Worm (Caenorhabditis elegans): ENCODE results near the gene cyn-1.
A peak's percentile ranks its signal among the peaks of the same experiment; 100 is the strongest.

cyn-1 gene

DNA sequence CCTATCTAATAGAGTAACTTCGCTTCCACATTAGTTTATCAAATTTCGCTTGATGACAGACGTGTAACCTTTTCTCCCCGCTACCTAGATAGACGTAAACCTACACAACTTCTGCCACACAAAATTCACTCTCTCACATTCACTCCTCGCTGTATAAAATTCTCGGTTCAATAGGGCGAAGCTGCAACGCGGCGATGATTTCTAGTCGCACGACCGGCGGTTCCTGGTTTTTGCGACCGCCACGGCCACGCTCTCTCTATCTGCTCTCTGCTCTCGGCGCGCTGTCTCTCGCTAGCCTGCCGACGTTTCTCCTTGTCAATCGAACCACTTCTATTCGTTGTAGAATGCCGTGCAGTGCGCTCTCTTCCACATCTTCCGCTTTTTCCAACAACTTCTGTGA, 4.9 kb upstream of the cyn-1 start (continued):
- TF ChIP-seq pbrm-1 (GFP tag; IDR thresholded peaks at IDR 0.05) (peak; percentile 68; the same call in 1 of the 2 replicates), lag-1 (GFP tag; IDR thresholded peaks at IDR 0.05) (no peak), madf-10 (tag; optimal IDR thresholded peaks at IDR 0.05) (peak; percentile 98), C06A6.2 (GFP tag; conservative IDR thresholded peaks at IDR 0.05) (peak; percentile 59; the same call in 1 of the 2 replicates), tbp1 (GFP tag; optimal IDR thresholded peaks at IDR 0.05) (peak; percentile 58), lin-35 (GFP tag; optimal IDR thresholded peaks at IDR 0.05) (peak in 1 of 3 experiments; percentile 69), snpc-4 (GFP tag; optimal IDR thresholded peaks at IDR 0.05) (no peak), snpc-4 (tag; optimal IDR thresholded peaks at IDR 0.05) (peak; percentile 27 to 70 (median 58)), B0035.1 (tag; optimal IDR thresholded peaks at IDR 0.05) (peak; percentile 39), ztf-28 (GFP tag; IDR thresholded peaks at IDR 0.05) (0 out of 2 replicates have a peak, but pooled peaks have one; percentile 27), Y53G8AR.9 (GFP tag; conservative IDR thresholded peaks at IDR 0.05) (peak; percentile 55), cebp-1 (GFP tag; IDR thresholded peaks at IDR 0.05) (no peak), cebp-1 (tag; optimal IDR thresholded peaks at IDR 0.05) (peak; percentile 83), lin-26 (GFP tag; IDR thresholded peaks at IDR 0.05) (peak; percentile 74), tlf-1 (GFP tag; optimal IDR thresholded peaks at IDR 0.05) (no peak), efl-1 (GFP tag; optimal IDR thresholded peaks at IDR 0.05) (peak; percentile 44), lin-54 (GFP tag; optimal IDR thresholded peaks at IDR 0.05) (peak; percentile 77), ekl-4 (GFP tag; IDR thresholded peaks at IDR 0.05) (peak; percentile 85), ztf-18 (tag; optimal IDR thresholded peaks at IDR 0.05) (peak; percentile 86), hmg-20 (GFP tag; IDR thresholded peaks at IDR 0.05) (peak; percentile 52; the same call in 1 of the 2 replicates), let-607 (tag; optimal IDR thresholded peaks at IDR 0.05) (peak; percentile 75 to 87), dox-1 (GFP tag; IDR thresholded peaks at IDR 0.05) (peak; percentile 90), Y56A3A.18 (GFP tag; IDR thresholded peaks at IDR 0.05) (no peak), nhr-27 (tag; optimal IDR thresholded peaks at IDR 0.05) (no peak), ztf-22 (GFP tag; optimal IDR thresholded peaks at IDR 0.05) (peak; percentile 36), nhr-90 (tag; optimal IDR thresholded peaks at IDR 0.05) (peak; percentile 80), fkh-3 (tag; optimal IDR thresholded peaks at IDR 0.05) (no peak), gei-17 (GFP tag; optimal IDR thresholded peaks at IDR 0.05) (no peak), chd-7 (tag; optimal IDR thresholded peaks at IDR 0.05) (peak; percentile 23), zfh-2 (GFP tag; conservative IDR thresholded peaks at IDR 0.05) (peak; percentile 99), egrh-3 (GFP tag; IDR thresholded peaks at IDR 0.05) (peak; percentile 89), bed-2 (GFP tag; IDR thresholded peaks at IDR 0.05) (0 out of 2 replicates have a peak, but pooled peaks have one; percentile 17), nhr-179 (tag; optimal IDR thresholded peaks at IDR 0.05) (no peak), akir-1 (GFP tag; optimal IDR thresholded peaks at IDR 0.05) (peak; percentile 18), ceh-100 (GFP tag; IDR thresholded peaks at IDR 0.05) (peak; percentile 70), hsf-1 (GFP tag; IDR thresholded peaks at IDR 0.05) (no peak), nhr-80 (tag; optimal IDR thresholded peaks at IDR 0.05) (peak; percentile 99), ZK185.1 (tag; optimal IDR thresholded peaks at IDR 0.05; ENCODE audit: poor library complexity, severe bottlenecking) (peak; percentile 72), egl-44 (GFP tag; IDR thresholded peaks at IDR 0.05) (peak; percentile 65), hmg-1.2 (GFP tag; IDR thresholded peaks at IDR 0.05) (peak; percentile 60; the same call in 1 of the 2 replicates), lir-1 (GFP tag; conservative IDR thresholded peaks at IDR 0.05) (0 out of 2 replicates have a peak, but pooled peaks have one; percentile 47), ama-1 (optimal IDR thresholded peaks at IDR 0.05) (no peak), ama-1 (GFP tag; optimal IDR thresholded peaks at IDR 0.05) (peak in 1 of 2 experiments; percentile 23), hlh-26 (GFP tag; conservative IDR thresholded peaks at IDR 0.05) (no peak), B0336.3 (GFP tag; IDR thresholded peaks at IDR 0.05) (peak; percentile 71), lsl-1 (GFP tag; optimal IDR thresholded peaks at IDR 0.05) (no peak), let-526 (GFP tag; IDR thresholded peaks at IDR 0.05) (0 out of 2 replicates have a peak, but pooled peaks have one; percentile 38), ztf-26 (tag; optimal IDR thresholded peaks at IDR 0.05) (peak; percentile 54), madf-3 (GFP tag; IDR thresholded peaks at IDR 0.05) (0 out of 2 replicates have a peak, but pooled peaks have one; percentile 18)

Measured in whole organism, young adult.